Worm (Caenorhabditis elegans): Measurements from ENCODE around the gene H18N23.2.

ce11 chrX:17634245-17634644, 6.4 kb downstream of the H18N23.2 start:
- TF ChIP-seq W03F9.2 (tag; optimal IDR thresholded peaks at IDR 0.05) (no peak), him-1 (tag; optimal IDR thresholded peaks at IDR 0.05) (no peak)

All from whole organism, L4/young adult.